Fruit fly (Drosophila melanogaster) whole organism, wandering third instar larva: Measurements from ENCODE around the gene Amnionless.

Experiments
- Abd-B ChIP-seq: fragments of >200 bp; optimal IDR thresholded peaks from 2 replicates; lab custom pipeline; 2017; ENCODE audit warnings: missing biosample characterization, missing genetic modification characterization
- CG32264 ChIP-seq: fragments of 200-800 bp; sonication (Bioruptor generic); optimal IDR thresholded peaks from 2 replicates; lab custom pipeline; 2016; ENCODE audit warnings: missing biosample characterization, missing genetic modification characterization
- CG9705 ChIP-seq: fragments of 200-800 bp; sonication (Bioruptor generic); optimal IDR thresholded peaks from 2 replicates; lab custom pipeline; 2018; ENCODE audit warnings: missing biosample characterization, mild to moderate bottlenecking, missing genetic modification characterization
- Dfd ChIP-seq: fragments of >200 bp; optimal IDR thresholded peaks from 2 replicates; lab custom pipeline; 2017; ENCODE audit warnings: missing biosample characterization, missing genetic modification characterization
- Dif ChIP-seq: fragments of 200-275, 200-300 bp; sonication (Bioruptor generic); optimal IDR thresholded peaks from 2 replicates; lab custom pipeline; 2018; ENCODE audit warnings: missing biosample characterization, missing genetic modification characterization; ENCODE audit not compliant: partially characterized antibody
- GATAd ChIP-seq: sonication (Bioruptor generic); optimal IDR thresholded peaks from 2 replicates; lab custom pipeline; 2016; ENCODE audit warnings: missing biosample characterization, missing genetic modification characterization
- Hr78 ChIP-seq: fragments of >200 bp; optimal IDR thresholded peaks from 2 replicates; lab custom pipeline; 2017; ENCODE audit warnings: missing biosample characterization, missing genetic modification characterization
- Jra ChIP-seq: sonication (Bioruptor generic); optimal IDR thresholded peaks from 2 replicates; lab custom pipeline; 2016; ENCODE audit warnings: missing biosample characterization, missing genetic modification characterization
- Mio ChIP-seq: sonication (Bioruptor generic); optimal IDR thresholded peaks from 2 replicates; lab custom pipeline; 2016; ENCODE audit warnings: missing biosample characterization, missing genetic modification characterization
- Myc ChIP-seq: fragments of >200 bp; optimal IDR thresholded peaks from 2 replicates; lab custom pipeline; 2017
- N ChIP-seq: fragments of >200 bp; optimal IDR thresholded peaks from 2 replicates; lab custom pipeline; 2018; ENCODE audit warnings: missing biosample characterization, missing external identifiers, missing genetic modification characterization
- OdsH ChIP-seq: fragments of 200-800 bp; sonication (Bioruptor generic); optimal IDR thresholded peaks from 2 replicates; lab custom pipeline; 2016; ENCODE audit warnings: missing biosample characterization, mild to moderate bottlenecking, missing genetic modification characterization
- Rel ChIP-seq, 2 experiments: fragments of 200-800 bp; sonication (Bioruptor generic) in 1 of 2; optimal IDR thresholded peaks; 2 replicates in 1 of 2; 3 replicates in 1 of 2; lab custom pipeline; 2016 to 2019; ENCODE audit warnings: mild to moderate bottlenecking in 2 of 2, missing biosample characterization in 2 of 2, missing genetic modification characterization in 2 of 2, moderate library complexity in 1 of 2
- Sp1 ChIP-seq: fragments of 200-800 bp; sonication (Bioruptor generic); optimal IDR thresholded peaks from 3 replicates; lab custom pipeline; 2019; ENCODE audit warnings: missing biosample characterization, mild to moderate bottlenecking, missing genetic modification characterization, moderate library complexity
- Vsx2 ChIP-seq: fragments of 200-300, 225-300 bp; sonication (Bioruptor generic); optimal IDR thresholded peaks from 2 replicates; lab custom pipeline; 2018; ENCODE audit warnings: missing biosample characterization, missing genetic modification characterization; ENCODE audit not compliant: partially characterized antibody
- br ChIP-seq: fragments of 200-800 bp; sonication (Bioruptor generic); optimal IDR thresholded peaks from 2 replicates; lab custom pipeline; 2016; ENCODE audit warnings: missing biosample characterization, missing genetic modification characterization
- brk ChIP-seq: fragments of 200-800 bp; sonication (Bioruptor generic); optimal IDR thresholded peaks from 2 replicates; lab custom pipeline; 2016; ENCODE audit warnings: missing biosample characterization, mild to moderate bottlenecking, missing genetic modification characterization
- dl ChIP-seq, 2 experiments: fragments of 175-275, 200-275 bp in 1 of 2; fragments of 200-275 bp in 1 of 2; sonication (Bioruptor generic); optimal IDR thresholded peaks; lab custom pipeline; 2018; ENCODE audit warnings: mild to moderate bottlenecking in 2 of 2, missing biosample characterization in 2 of 2, missing genetic modification characterization in 2 of 2, moderate library complexity in 2 of 2; ENCODE audit not compliant: partially characterized antibody in 2 of 2, insufficient read depth in 1 of 2
- dmrt93B ChIP-seq: fragments of 200-800 bp; sonication (Bioruptor generic); optimal IDR thresholded peaks from 2 replicates; lab custom pipeline; 2018; ENCODE audit warnings: missing biosample characterization, mild to moderate bottlenecking, missing genetic modification characterization
- dsf ChIP-seq: sonication (Bioruptor generic); optimal IDR thresholded peaks from 2 replicates; lab custom pipeline; 2016; ENCODE audit warnings: missing biosample characterization, missing genetic modification characterization, borderline replicate concordance
- ey ChIP-seq: fragments of 200-800 bp; sonication (Bioruptor generic); optimal IDR thresholded peaks from 2 replicates; lab custom pipeline; 2016; ENCODE audit warnings: missing biosample characterization, missing genetic modification characterization
- foxo ChIP-seq, 2 experiments: fragments of 200-800 bp; sonication (Bioruptor generic); optimal IDR thresholded peaks; 2 replicates in 1 of 2; 3 replicates in 1 of 2; lab custom pipeline; 2016 to 2017; ENCODE audit warnings: missing biosample characterization in 2 of 2, missing genetic modification characterization in 2 of 2
- fru ChIP-seq: fragments of 200-800 bp; sonication (Bioruptor generic); optimal IDR thresholded peaks from 3 replicates; lab custom pipeline; 2016; ENCODE audit warnings: missing biosample characterization, mild to moderate bottlenecking, missing genetic modification characterization
- h ChIP-seq: fragments of 200-800 bp; sonication (Bioruptor generic); optimal IDR thresholded peaks from 3 replicates; lab custom pipeline; 2016; ENCODE audit warnings: missing biosample characterization, mild to moderate bottlenecking, missing genetic modification characterization
- jim ChIP-seq: fragments of 175-275, 200-325 bp; sonication (Bioruptor generic); optimal IDR thresholded peaks from 2 replicates; lab custom pipeline; 2016; ENCODE audit warnings: missing biosample characterization, mild to moderate bottlenecking, missing genetic modification characterization
- lola ChIP-seq: fragments of >200 bp; optimal IDR thresholded peaks from 2 replicates; lab custom pipeline; 2017; ENCODE audit warnings: missing biosample characterization, missing genetic modification characterization
- pan ChIP-seq: fragments of >200 bp; optimal IDR thresholded peaks from 2 replicates; lab custom pipeline; 2017
- rgr ChIP-seq: fragments of 200-800 bp; sonication (Bioruptor generic); optimal IDR thresholded peaks from 3 replicates; lab custom pipeline; 2016; ENCODE audit warnings: missing biosample characterization, mild to moderate bottlenecking, missing genetic modification characterization
- sv ChIP-seq: fragments of 200-800 bp; sonication (Bioruptor generic); optimal IDR thresholded peaks from 3 replicates; lab custom pipeline; 2016; ENCODE audit warnings: missing biosample characterization, missing genetic modification characterization
- tai ChIP-seq: sonication (Bioruptor generic); optimal IDR thresholded peaks from 2 replicates; lab custom pipeline; 2016; ENCODE audit warnings: missing biosample characterization, missing genetic modification characterization
- woc ChIP-seq: sonication (Bioruptor generic); optimal IDR thresholded peaks from 2 replicates; lab custom pipeline; 2016; ENCODE audit warnings: missing biosample characterization, mild to moderate bottlenecking, missing genetic modification characterization

The Amnionless gene

dm6 chr2L:289044-289443, at the start of gene Amnionless:
Amnionless (minus strand) TSS chr2L:289144.
- no peak for TF ChIP-seq Dfd (GFP tag; lab: Kevin White, UChicago)
- TF ChIP-seq brk, result no peak
- TF ChIP-seq pan, result no peak
- TF ChIP-seq N (GFP tag; lab: Kevin White, UChicago), result no peak
- no peak for TF ChIP-seq Dif (GFP tag; lab: Kevin White, UChicago)
- no peak for TF ChIP-seq dl (GFP tag; optimal IDR thresholded peaks at IDR 0.05; lab: Kevin White, UChicago; ENCODE audit: insufficient read depth in 1 of 2, partially characterized antibody in 2 of 2)
- no peak for TF ChIP-seq Jra (GFP tag; lab: Kevin White, UChicago)
- TF ChIP-seq, all 38 proteins: peak for 0

dm6 chr2L:332235-332634, 43.3 kb upstream of the Amnionless start, which contains the start of gene CG31921:
CG31921 (minus strand) TSS chr2L:332335.
- TF ChIP-seq CG9705 (GFP tag; lab: Kevin White, UChicago) (no peak), Vsx2 (GFP tag; lab: Kevin White, UChicago) (no peak), h (no peak), Rel (GFP tag; optimal IDR thresholded peaks at IDR 0.05; lab: Kevin White, UChicago) (no peak), Rel (tag; optimal IDR thresholded peaks at IDR 0.05; lab: Kevin White, UChicago) (no peak), foxo (GFP tag; optimal IDR thresholded peaks at IDR 0.05; lab: Kevin White, UChicago) (no peak), CG32264 (GFP tag; lab: Kevin White, UChicago) (no peak), Hr78 (GFP tag; lab: Kevin White, UChicago) (no peak), Mio (GFP tag; lab: Kevin White, UChicago) (no peak), Myc (lab: Kevin White, UChicago) (no peak), woc (no peak), br (GFP tag; lab: Kevin White, UChicago) (no peak), jim (GFP tag; lab: Kevin White, UChicago) (no peak), GATAd (GFP tag; lab: Kevin White, UChicago) (no peak), dmrt93B (GFP tag; lab: Kevin White, UChicago) (no peak), pan (no peak), dsf (GFP tag; lab: Kevin White, UChicago) (no peak), OdsH (GFP tag; lab: Kevin White, UChicago) (no peak), Dif (GFP tag; lab: Kevin White, UChicago) (no peak), fru (GFP tag; lab: Kevin White, UChicago) (no peak)

dm6 chr2L:329661-330060, 40.7 kb upstream of the Amnionless start, which contains the start of gene CG43755:
CG43755 (minus strand) TSS chr2L:329761.
- TF ChIP-seq sv (GFP tag; lab: Kevin White, UChicago), result no peak
- TF ChIP-seq woc, result no peak
- TF ChIP-seq Sp1 (GFP tag; lab: Kevin White, UChicago), result no peak
- no peak for TF ChIP-seq Myc (lab: Kevin White, UChicago)
- no peak for TF ChIP-seq ey
- no peak for TF ChIP-seq GATAd (GFP tag; lab: Kevin White, UChicago)
- no peak for TF ChIP-seq br (GFP tag; lab: Kevin White, UChicago)
- no peak for TF ChIP-seq fru (GFP tag; lab: Kevin White, UChicago)

- no peak for TF ChIP-seq dsf (GFP tag; lab: Kevin White, UChicago)
- no peak for TF ChIP-seq Rel (GFP tag; optimal IDR thresholded peaks at IDR 0.05; lab: Kevin White, UChicago)
- no peak for TF ChIP-seq Rel (tag; optimal IDR thresholded peaks at IDR 0.05; lab: Kevin White, UChicago)
- no peak for TF ChIP-seq CG32264 (GFP tag; lab: Kevin White, UChicago)
- TF ChIP-seq Abd-B (GFP tag; lab: Kevin White, UChicago), result no peak
- TF ChIP-seq Hr78 (GFP tag; lab: Kevin White, UChicago), result no peak
- TF ChIP-seq brk, result no peak
- no peak for TF ChIP-seq ey
- TF ChIP-seq jim (GFP tag; lab: Kevin White, UChicago), result no peak
- TF ChIP-seq Jra (GFP tag; lab: Kevin White, UChicago), result no peak
- no peak for TF ChIP-seq dl (GFP tag; optimal IDR thresholded peaks at IDR 0.05; lab: Kevin White, UChicago; ENCODE audit: insufficient read depth in 1 of 2, partially characterized antibody in 2 of 2)
- no peak for TF ChIP-seq Sp1 (GFP tag; lab: Kevin White, UChicago)
- TF ChIP-seq CG9705 (GFP tag; lab: Kevin White, UChicago), result no peak
- no peak for TF ChIP-seq pan
- no peak for TF ChIP-seq dmrt93B (GFP tag; lab: Kevin White, UChicago)
- TF ChIP-seq rgr (GFP tag; lab: Kevin White, UChicago), result no peak
- no peak for TF ChIP-seq Myc (lab: Kevin White, UChicago)
- TF ChIP-seq lola (GFP tag; lab: Kevin White, UChicago), result no peak
- TF ChIP-seq fru (GFP tag; lab: Kevin White, UChicago), result no peak
- TF ChIP-seq tai (GFP tag; lab: Kevin White, UChicago), result no peak
Observed at dm6 chr2L:322915-323314, 34.0 kb upstream of the Amnionless start.
